Fruit fly (Drosophila melanogaster) whole organism, wandering third instar larva: Measurements from ENCODE around the gene Paip2.

ENCODE experiments used
- Abd-B ChIP-seq: fragments of >200 bp; optimal IDR thresholded peaks from 2 replicates; lab custom pipeline; 2017; ENCODE audit warnings: missing biosample characterization, missing genetic modification characterization
- CG32264 ChIP-seq: fragments of 200-800 bp; sonication (Bioruptor generic); optimal IDR thresholded peaks from 2 replicates; lab custom pipeline; 2016; ENCODE audit warnings: missing biosample characterization, missing genetic modification characterization
- CG9705 ChIP-seq: fragments of 200-800 bp; sonication (Bioruptor generic); optimal IDR thresholded peaks from 2 replicates; lab custom pipeline; 2018; ENCODE audit warnings: missing biosample characterization, mild to moderate bottlenecking, missing genetic modification characterization
- Dfd ChIP-seq: fragments of >200 bp; optimal IDR thresholded peaks from 2 replicates; lab custom pipeline; 2017; ENCODE audit warnings: missing biosample characterization, missing genetic modification characterization
- Dif ChIP-seq: fragments of 200-275, 200-300 bp; sonication (Bioruptor generic); optimal IDR thresholded peaks from 2 replicates; lab custom pipeline; 2018; ENCODE audit warnings: missing biosample characterization, missing genetic modification characterization; ENCODE audit not compliant: partially characterized antibody
- HLH106 ChIP-seq: fragments of 200-800 bp; optimal IDR thresholded peaks from 3 replicates; lab custom pipeline; 2019; ENCODE audit warnings: missing biosample characterization, mild to moderate bottlenecking, missing genetic modification characterization, moderate library complexity
- Jra ChIP-seq: sonication (Bioruptor generic); optimal IDR thresholded peaks from 2 replicates; lab custom pipeline; 2016; ENCODE audit warnings: missing biosample characterization, missing genetic modification characterization
- Myc ChIP-seq: fragments of >200 bp; optimal IDR thresholded peaks from 2 replicates; lab custom pipeline; 2017
- Rel ChIP-seq, 2 experiments: fragments of 200-800 bp; sonication (Bioruptor generic) in 1 of 2; optimal IDR thresholded peaks; 2 replicates in 1 of 2; 3 replicates in 1 of 2; lab custom pipeline; 2016 to 2019; ENCODE audit warnings: mild to moderate bottlenecking in 2 of 2, missing biosample characterization in 2 of 2, missing genetic modification characterization in 2 of 2, moderate library complexity in 1 of 2
- Vsx2 ChIP-seq: fragments of 200-300, 225-300 bp; sonication (Bioruptor generic); optimal IDR thresholded peaks from 2 replicates; lab custom pipeline; 2018; ENCODE audit warnings: missing biosample characterization, missing genetic modification characterization; ENCODE audit not compliant: partially characterized antibody
- brk ChIP-seq: fragments of 200-800 bp; sonication (Bioruptor generic); optimal IDR thresholded peaks from 2 replicates; lab custom pipeline; 2016; ENCODE audit warnings: missing biosample characterization, mild to moderate bottlenecking, missing genetic modification characterization
- dl ChIP-seq, 2 experiments: fragments of 175-275, 200-275 bp in 1 of 2; fragments of 200-275 bp in 1 of 2; sonication (Bioruptor generic); optimal IDR thresholded peaks; lab custom pipeline; 2018; ENCODE audit warnings: mild to moderate bottlenecking in 2 of 2, missing biosample characterization in 2 of 2, missing genetic modification characterization in 2 of 2, moderate library complexity in 2 of 2; ENCODE audit not compliant: partially characterized antibody in 2 of 2, insufficient read depth in 1 of 2
- dmrt93B ChIP-seq: fragments of 200-800 bp; sonication (Bioruptor generic); optimal IDR thresholded peaks from 2 replicates; lab custom pipeline; 2018; ENCODE audit warnings: missing biosample characterization, mild to moderate bottlenecking, missing genetic modification characterization
- dsf ChIP-seq: sonication (Bioruptor generic); optimal IDR thresholded peaks from 2 replicates; lab custom pipeline; 2016; ENCODE audit warnings: missing biosample characterization, missing genetic modification characterization, borderline replicate concordance
- ey ChIP-seq: fragments of 200-800 bp; sonication (Bioruptor generic); optimal IDR thresholded peaks from 2 replicates; lab custom pipeline; 2016; ENCODE audit warnings: missing biosample characterization, missing genetic modification characterization
- fru ChIP-seq: fragments of 200-800 bp; sonication (Bioruptor generic); optimal IDR thresholded peaks from 3 replicates; lab custom pipeline; 2016; ENCODE audit warnings: missing biosample characterization, mild to moderate bottlenecking, missing genetic modification characterization
- jim ChIP-seq: fragments of 175-275, 200-325 bp; sonication (Bioruptor generic); optimal IDR thresholded peaks from 2 replicates; lab custom pipeline; 2016; ENCODE audit warnings: missing biosample characterization, mild to moderate bottlenecking, missing genetic modification characterization
- psq ChIP-seq: fragments of 200-800 bp; sonication (Bioruptor generic); optimal IDR thresholded peaks from 3 replicates; lab custom pipeline; 2017; ENCODE audit warnings: missing biosample characterization, mild to moderate bottlenecking, missing genetic modification characterization, moderate library complexity
- sage ChIP-seq: fragments of 200-800 bp; sonication (Bioruptor generic); optimal IDR thresholded peaks from 2 replicates; lab custom pipeline; 2016; ENCODE audit warnings: missing biosample characterization, mild to moderate bottlenecking, missing genetic modification characterization
- sv ChIP-seq: fragments of 200-800 bp; sonication (Bioruptor generic); optimal IDR thresholded peaks from 3 replicates; lab custom pipeline; 2016; ENCODE audit warnings: missing biosample characterization, missing genetic modification characterization
- tai ChIP-seq: sonication (Bioruptor generic); optimal IDR thresholded peaks from 2 replicates; lab custom pipeline; 2016; ENCODE audit warnings: missing biosample characterization, missing genetic modification characterization
- usp ChIP-seq: fragments of >200 bp; optimal IDR thresholded peaks from 2 replicates; lab custom pipeline; 2017; ENCODE audit warnings: missing biosample characterization, missing genetic modification characterization
- woc ChIP-seq: sonication (Bioruptor generic); optimal IDR thresholded peaks from 2 replicates; lab custom pipeline; 2016; ENCODE audit warnings: missing biosample characterization, mild to moderate bottlenecking, missing genetic modification characterization

The Paip2 gene

DNA sequence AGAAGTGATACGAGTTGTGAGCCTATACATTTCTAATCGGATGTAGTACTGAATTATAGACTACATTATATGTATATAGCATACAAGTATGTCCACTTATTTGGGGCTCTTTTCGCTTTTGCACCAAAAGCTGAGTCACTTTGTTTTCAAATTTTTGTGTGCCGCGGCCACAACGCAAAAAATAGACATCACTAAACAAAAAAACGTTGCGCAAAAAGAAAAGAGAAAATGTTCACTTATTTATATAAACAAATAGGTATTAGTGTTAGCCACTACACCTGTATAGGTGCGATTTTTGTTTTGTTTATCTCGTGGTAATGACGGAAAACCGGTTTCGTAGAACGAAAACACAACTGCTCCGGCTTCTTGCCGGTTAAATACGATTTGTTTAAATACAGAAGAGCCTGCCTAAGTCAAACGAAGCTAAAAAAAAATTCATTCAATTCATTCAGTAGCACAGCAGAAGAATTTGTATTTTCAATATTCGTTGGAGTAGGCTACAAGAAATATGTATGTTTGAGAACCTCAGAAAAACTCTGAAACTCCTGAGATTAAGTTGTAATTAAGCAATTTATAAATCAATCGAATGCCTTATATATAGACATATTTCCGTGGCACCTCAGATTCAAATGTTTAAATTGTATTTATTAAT lies 2.5 kb downstream of the Paip2 start:
- TF ChIP-seq Abd-B (GFP tag; lab: Kevin White, UChicago) (no peak), jim (GFP tag; lab: Kevin White, UChicago) (no peak), woc (GFP tag; lab: Kevin White, UChicago) (no peak)

dm6 chr3R:12985828-12986530 lies 5.4 kb downstream of the Paip2 start, which contains the start of gene CG31342:
CG31342 (plus strand) TSS chr3R:12986041.
- no peak for TF ChIP-seq sv (GFP tag; lab: Kevin White, UChicago)
- no peak for TF ChIP-seq CG32264 (GFP tag; lab: Kevin White, UChicago)
- TF ChIP-seq Vsx2 (GFP tag; lab: Kevin White, UChicago): no peak
- no peak for TF ChIP-seq Abd-B (GFP tag; lab: Kevin White, UChicago)
- TF ChIP-seq psq (GFP tag; lab: Kevin White, UChicago): no peak
- TF ChIP-seq tai (GFP tag; lab: Kevin White, UChicago): no peak
- TF ChIP-seq fru (GFP tag; lab: Kevin White, UChicago): no peak
- no peak for TF ChIP-seq Rel (GFP tag; optimal IDR thresholded peaks at IDR 0.05; lab: Kevin White, UChicago)
- peak; percentile 20 for TF ChIP-seq Rel (tag; optimal IDR thresholded peaks at IDR 0.05; lab: Kevin White, UChicago)
- no peak for TF ChIP-seq HLH106
- peak; percentile 13 for TF ChIP-seq ey (GFP tag; lab: Kevin White, UChicago)

DNA sequence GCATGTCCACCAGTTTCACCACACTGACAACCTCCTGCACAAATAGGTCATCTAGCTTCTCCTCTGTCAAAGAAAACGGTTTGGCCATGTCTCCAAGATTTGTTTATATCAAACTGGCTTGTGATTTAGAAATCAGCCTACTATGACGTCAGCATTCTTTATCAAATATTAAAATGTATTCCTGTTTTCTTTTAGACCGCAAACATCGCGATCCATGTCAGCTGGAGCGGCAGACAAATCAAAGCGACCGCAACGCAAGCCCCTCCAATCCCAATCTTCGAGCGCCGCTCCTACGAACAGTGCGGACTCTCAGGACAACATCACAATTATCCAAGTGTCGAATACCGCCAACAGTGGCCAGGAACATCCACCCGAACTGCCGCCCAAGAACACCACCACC lies 7.8 kb downstream of the Paip2 start, which contains the start of gene CG14383:
CG14383 (minus strand) TSS at position 101 of the 400 bp plus-strand sequence.
- TF ChIP-seq ey (GFP tag; lab: Kevin White, UChicago) (no peak), Vsx2 (GFP tag; lab: Kevin White, UChicago) (no peak), usp (no peak), Dfd (GFP tag; lab: Kevin White, UChicago) (no peak), Dif (GFP tag; lab: Kevin White, UChicago) (no peak), brk (GFP tag; lab: Kevin White, UChicago) (no peak), CG32264 (GFP tag; lab: Kevin White, UChicago) (no peak), dsf (GFP tag; lab: Kevin White, UChicago) (no peak), HLH106 (no peak), psq (GFP tag; lab: Kevin White, UChicago) (no peak), tai (GFP tag; lab: Kevin White, UChicago) (no peak), Myc (lab: Kevin White, UChicago) (no peak)

- no peak for TF ChIP-seq Dif (GFP tag; lab: Kevin White, UChicago)
- TF ChIP-seq Rel (GFP tag; optimal IDR thresholded peaks at IDR 0.05; lab: Kevin White, UChicago): no peak
- peak; percentile 88 for TF ChIP-seq Rel (tag; optimal IDR thresholded peaks at IDR 0.05; lab: Kevin White, UChicago)
Measured at dm6 chr3R:12993018-12993417, 12.4 kb downstream of the Paip2 start, which contains the start of gene yellow-f. yellow-f (minus strand) TSS chr3R:12993201.

dm6 chr3R:12995047-12995446 lies 14.5 kb downstream of the Paip2 start, which contains the start of gene yellow-f2:
yellow-f2 (minus strand) TSS chr3R:12995147.
- no peak for TF ChIP-seq dsf (GFP tag; lab: Kevin White, UChicago)
- no peak for TF ChIP-seq Dfd (GFP tag; lab: Kevin White, UChicago)

DNA sequence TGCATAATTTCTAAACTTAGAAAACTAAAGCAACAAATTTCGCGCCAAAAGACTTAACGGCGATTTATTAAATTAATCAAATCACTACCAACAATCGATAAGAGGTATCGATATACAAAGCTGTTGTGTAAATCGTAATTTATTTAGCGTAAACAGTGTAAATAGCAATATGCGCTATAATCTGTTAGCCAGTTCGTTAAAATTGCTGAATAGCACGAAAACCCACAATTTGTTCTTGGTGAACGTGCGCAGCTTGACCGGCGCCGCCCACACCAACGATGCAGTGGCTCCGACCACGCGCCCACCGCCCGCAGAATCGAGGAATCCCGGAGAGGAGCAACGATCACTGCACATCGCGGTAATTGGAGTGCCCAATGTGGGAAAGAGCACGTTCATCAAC lies 14.9 kb downstream of the Paip2 start, which contains the start of gene CG7488:
CG7488 (plus strand) TSS at position 99 of the 400 bp plus-strand sequence.
- no peak for TF ChIP-seq Jra
- TF ChIP-seq brk (GFP tag; lab: Kevin White, UChicago): no peak
- no peak for TF ChIP-seq CG9705 (GFP tag; lab: Kevin White, UChicago)
- no peak for TF ChIP-seq sage
- no peak for TF ChIP-seq dl (GFP tag; optimal IDR thresholded peaks at IDR 0.05; lab: Kevin White, UChicago; ENCODE audit: insufficient read depth in 1 of 2, partially characterized antibody in 2 of 2)
- no peak for TF ChIP-seq woc (GFP tag; lab: Kevin White, UChicago)
- no peak for TF ChIP-seq CG32264 (GFP tag; lab: Kevin White, UChicago)
- no peak for TF ChIP-seq Abd-B (GFP tag; lab: Kevin White, UChicago)
- TF ChIP-seq dmrt93B: no peak
